Worm (Caenorhabditis elegans): ENCODE measurements around the gene R08D7.5.

ce11 chrIII:8960664-8961063 is 13.3 kb upstream of the R08D7.5 start, which contains the start of gene ZK643.6:
- no peak for TF ChIP-seq aha-1 (tag; optimal IDR thresholded peaks at IDR 0.05)
- TF ChIP-seq lin-13 (GFP tag; optimal IDR thresholded peaks at IDR 0.05) = no peak
